Fruit fly (Drosophila melanogaster) whole organism, larva: ENCODE results near the gene CG34382.

Experiments
- noc ChIP-seq: fragments of 200-800 bp; sonication (Bioruptor generic); optimal IDR thresholded peaks from 3 replicates; lab custom pipeline; 2019; ENCODE audit warnings: missing biosample characterization, mild to moderate bottlenecking, missing genetic modification characterization, moderate library complexity

Gene CG34382

dm6 chr3L:9897164-9897783, 18.5 kb downstream of the CG34382 start:
- TF ChIP-seq noc = peak; percentile 58

- no peak for TF ChIP-seq noc
These were observed 19.6 kb downstream of the CG34382 start, which contains the start of the genes CG6707 and CG46387 for dm6 chr3L:9898355-9898754. Gene CG6707, minus strand, starts transcription at chr3L:9898575. Gene CG46387, plus strand, starts transcription at chr3L:9898626.

- peak; percentile 11 for TF ChIP-seq noc
These were observed 20.4 kb downstream of the CG34382 start, which contains the start of gene nudE for dm6 chr3L:9899046-9899659. Gene nudE, plus strand, starts transcription at chr3L:9899241.

- TF ChIP-seq noc = no peak
These were observed 26.2 kb downstream of the CG34382 start for dm6 chr3L:9904988-9905387.

dm6 chr3L:9907719-9908170, 29.0 kb downstream of the CG34382 start, which contains the start of gene bma:
Gene bma, plus strand, starts transcription at chr3L:9908120.
- TF ChIP-seq noc = no peak

- TF ChIP-seq noc = no peak
These were observed 48.4 kb downstream of the CG34382 start for dm6 chr3L:9927169-9927568.
